ENCODE assay signal across 2 fruit fly cellular contexts in the genomic region with DNA sequence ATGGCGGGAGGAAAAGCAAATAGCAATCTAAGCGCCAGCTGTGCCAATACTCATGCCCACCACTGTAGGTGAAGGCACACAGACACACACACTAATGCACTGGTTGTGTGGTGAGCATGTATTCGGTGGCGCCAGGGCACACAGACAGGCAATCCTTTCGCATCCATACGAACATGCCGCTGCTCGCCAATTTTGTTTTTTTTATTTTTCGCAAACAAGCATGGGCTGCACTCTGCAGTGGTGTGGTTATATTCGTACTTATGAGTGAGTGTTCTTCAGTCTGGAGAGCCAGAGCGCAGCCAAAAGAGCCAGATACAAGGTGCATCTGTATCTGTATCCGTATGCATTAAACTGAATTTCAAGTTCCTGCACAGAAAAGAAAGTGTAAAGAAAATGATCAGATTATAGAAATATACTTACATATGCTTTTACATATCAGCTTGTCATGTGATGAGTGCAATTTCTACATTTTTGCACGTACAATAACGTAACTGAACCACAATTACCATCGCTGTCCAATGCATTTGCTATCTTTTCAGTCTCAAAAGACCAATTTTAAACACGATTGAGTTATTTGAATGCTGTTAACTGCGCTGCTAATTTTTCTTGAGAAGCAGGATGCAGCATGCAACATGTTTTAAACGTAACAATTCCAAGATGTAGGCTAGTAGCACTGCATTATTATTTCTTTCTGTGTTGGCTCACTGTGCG.
TF ChIP-seq lines count a peak whose summit lies in the region.

No protein-coding gene starts in this region.

TF ChIP-seq in whole organism, embryonic, 481 proteins besides CTCF, POLR2A, EP300 and RAD21 (continued from another document and continues in another):
- TF ChIP-seq CG8290 (GFP tag; optimal IDR thresholded peaks at IDR 0.05; lab: Kevin White, UChicago) (no peak), CG8290 (tag; optimal IDR thresholded peaks at IDR 0.05; lab: Kevin White, UChicago) (peak in 1 of 2 experiments; percentile 32), CoRest (tag; optimal IDR thresholded peaks at IDR 0.05; lab: Kevin White, UChicago) (peak; percentile 8), nmo (GFP tag; optimal IDR thresholded peaks at IDR 0.05; lab: Kevin White, UChicago) (peak; percentile 52), CG1603 (tag; optimal IDR thresholded peaks at IDR 0.05; lab: Kevin White, UChicago) (peak; percentile 18), Usf (GFP tag; optimal IDR thresholded peaks at IDR 0.05; lab: Kevin White, UChicago) (no peak), lbe (GFP tag; optimal IDR thresholded peaks at IDR 0.05; lab: Kevin White, UChicago) (peak; percentile 5), CG11398 (GFP tag; optimal IDR thresholded peaks at IDR 0.05; lab: Kevin White, UChicago) (peak; percentile 2), Ssrp (tag; optimal IDR thresholded peaks at IDR 0.05; lab: Kevin White, UChicago) (peak; percentile 45), Ada2b (GFP tag; IDR thresholded peaks at IDR 0.05; lab: Robert Waterston, UW) (0 out of 2 replicates have a peak, but pooled peaks have one; percentile 6), Deaf1 (tag; optimal IDR thresholded peaks at IDR 0.05; lab: Kevin White, UChicago) (no peak), hbn (GFP tag; IDR thresholded peaks at IDR 0.05; lab: Robert Waterston, UW; ENCODE audit: partially characterized antibody) (no peak), CG10321 (GFP tag; IDR thresholded peaks at IDR 0.05; lab: Robert Waterston, UW) (no peak), Xrp1 (GFP tag; IDR thresholded peaks at IDR 0.05; lab: Robert Waterston, UW) (0 out of 2 replicates have a peak, but pooled peaks have one; percentile 20), cg (GFP tag; optimal IDR thresholded peaks at IDR 0.05; lab: Kevin White, UChicago) (peak; percentile 66), h (optimal IDR thresholded peaks at IDR 0.05; lab: Kevin White, UChicago) (no peak), CG13624 (GFP tag; optimal IDR thresholded peaks at IDR 0.05; lab: Kevin White, UChicago) (no peak), rib (GFP tag; IDR thresholded peaks at IDR 0.05; lab: Robert Waterston, UW) (0 out of 2 replicates have a peak, but pooled peaks have one; percentile 31), Awh (GFP tag; IDR thresholded peaks at IDR 0.05; lab: Robert Waterston, UW) (0 out of 2 replicates have a peak, but pooled peaks have one; percentile 33), CG18262 (tag; optimal IDR thresholded peaks at IDR 0.05; lab: Kevin White, UChicago) (peak; percentile 25), sens (GFP tag; lab: Kevin White, UChicago) (peak; percentile 90), ERR (GFP tag; optimal IDR thresholded peaks at IDR 0.05; lab: Kevin White, UChicago) (no peak), CG33213 (GFP tag; optimal IDR thresholded peaks at IDR 0.05; lab: Kevin White, UChicago) (no peak), CG2875 (GFP tag; optimal IDR thresholded peaks at IDR 0.05; lab: Kevin White, UChicago) (peak; percentile 47), Max (GFP tag; optimal IDR thresholded peaks at IDR 0.05; lab: Kevin White, UChicago) (no peak), CG12219 (GFP tag; optimal IDR thresholded peaks at IDR 0.05; lab: Kevin White, UChicago) (peak; percentile 9), ewg (GFP tag; optimal IDR thresholded peaks at IDR 0.05; lab: Kevin White, UChicago) (peak; percentile 46), CG9437 (GFP tag; optimal IDR thresholded peaks at IDR 0.05; lab: Kevin White, UChicago) (peak; percentile 13), CG15514 (GFP tag; optimal IDR thresholded peaks at IDR 0.05; lab: Kevin White, UChicago) (no peak), CG11696 (GFP tag; IDR thresholded peaks at IDR 0.05; lab: Robert Waterston, UW) (no peak), fd96Cb (tag; optimal IDR thresholded peaks at IDR 0.05; lab: Kevin White, UChicago) (peak; percentile 26), trem (tag; optimal IDR thresholded peaks at IDR 0.05; lab: Kevin White, UChicago) (peak; percentile 20), CG12744 (GFP tag; optimal IDR thresholded peaks at IDR 0.05; lab: Kevin White, UChicago) (no peak), lola (GFP tag; optimal IDR thresholded peaks at IDR 0.05; lab: Kevin White, UChicago) (peak in 2 of 3 experiments; percentile 5 to 40), gro (GFP tag; optimal IDR thresholded peaks at IDR 0.05; lab: Kevin White, UChicago) (no peak), Oli (tag; optimal IDR thresholded peaks at IDR 0.05; lab: Kevin White, UChicago) (peak; percentile 35), CG11504 (tag; optimal IDR thresholded peaks at IDR 0.05; lab: Kevin White, UChicago) (peak; percentile 39), Hr51 (GFP tag; optimal IDR thresholded peaks at IDR 0.05; lab: Kevin White, UChicago) (peak in 1 of 2 experiments; percentile 37), CG6654 (GFP tag; optimal IDR thresholded peaks at IDR 0.05; lab: Kevin White, UChicago) (peak; percentile 31), mirr (GFP tag; optimal IDR thresholded peaks at IDR 0.05; lab: Kevin White, UChicago) (no peak), dmrt11E (tag; optimal IDR thresholded peaks at IDR 0.05; lab: Kevin White, UChicago) (peak; percentile 18), CG10959 (GFP tag; IDR thresholded peaks at IDR 0.05; lab: Robert Waterston, UW) (no peak), CG8944 (GFP tag; optimal IDR thresholded peaks at IDR 0.05; lab: Kevin White, UChicago) (peak; percentile 28), CG6175 (GFP tag; IDR thresholded peaks at IDR 0.05; lab: Robert Waterston, UW) (0 out of 3 replicates have a peak, but pooled peaks have one; percentile 8), org-1 (GFP tag; optimal IDR thresholded peaks at IDR 0.05; lab: Kevin White, UChicago) (peak; percentile 7), CG2199 (GFP tag; IDR thresholded peaks at IDR 0.05; lab: Robert Waterston, UW) (0 out of 3 replicates have a peak, but pooled peaks have one; percentile 15), ind (GFP tag; optimal IDR thresholded peaks at IDR 0.05; lab: Kevin White, UChicago) (peak; percentile 5), CG4424 (GFP tag; optimal IDR thresholded peaks at IDR 0.05; lab: Kevin White, UChicago) (peak; percentile 30), CG6254 (GFP tag; optimal IDR thresholded peaks at IDR 0.05; lab: Kevin White, UChicago) (peak; percentile 35), corto (GFP tag; optimal IDR thresholded peaks at IDR 0.05; lab: Kevin White, UChicago) (no peak), pros (GFP tag; optimal IDR thresholded peaks at IDR 0.05; lab: Kevin White, UChicago) (no peak), Blimp-1 (GFP tag; optimal IDR thresholded peaks at IDR 0.05; lab: Kevin White, UChicago) (peak; percentile 35), Hey (tag; optimal IDR thresholded peaks at IDR 0.05; lab: Kevin White, UChicago) (no peak), CG10979 (tag; optimal IDR thresholded peaks at IDR 0.05; lab: Kevin White, UChicago) (peak; percentile 38), Trl (optimal IDR thresholded peaks at IDR 0.05; lab: Kevin White, UChicago) (no peak), Trl (GFP tag; optimal IDR thresholded peaks at IDR 0.05; lab: Kevin White, UChicago) (no peak), ATbp (GFP tag; optimal IDR thresholded peaks at IDR 0.05; lab: Kevin White, UChicago) (peak; percentile 52), BtbVII (GFP tag; optimal IDR thresholded peaks at IDR 0.05; lab: Kevin White, UChicago) (no peak), Med (GFP tag; lab: Kevin White, UChicago) (peak; percentile 38), CG33557 (GFP tag; optimal IDR thresholded peaks at IDR 0.05; lab: Kevin White, UChicago) (no peak), E2f1 (GFP tag; IDR thresholded peaks at IDR 0.05; lab: Robert Waterston, UW) (0 out of 2 replicates have a peak, but pooled peaks have one; percentile 17)

TF ChIP-seq in whole organism, prepupa, 60 proteins besides CTCF, POLR2A, EP300 and RAD21 (continued from another document):
- TF ChIP-seq dac (GFP tag; optimal IDR thresholded peaks at IDR 0.05; lab: Kevin White, UChicago), result peak; percentile 90
- TF ChIP-seq Blimp-1 (GFP tag; optimal IDR thresholded peaks at IDR 0.05; lab: Kevin White, UChicago), result peak; percentile 31
- TF ChIP-seq CG8319 (GFP tag; optimal IDR thresholded peaks at IDR 0.05; lab: Kevin White, UChicago), result peak; percentile 83
- peak; percentile 93 for TF ChIP-seq Hr4 (GFP tag; optimal IDR thresholded peaks at IDR 0.05; lab: Kevin White, UChicago)
- TF ChIP-seq esn (GFP tag; optimal IDR thresholded peaks at IDR 0.05; lab: Kevin White, UChicago), result peak; percentile 82
- peak; percentile 95 for TF ChIP-seq svp (GFP tag; lab: Kevin White, UChicago)
- TF ChIP-seq Hr38 (GFP tag; optimal IDR thresholded peaks at IDR 0.05; lab: Kevin White, UChicago), result no peak
- peak; percentile 80 for TF ChIP-seq Lpt (GFP tag; optimal IDR thresholded peaks at IDR 0.05; lab: Kevin White, UChicago)
- TF ChIP-seq CG4318 (GFP tag; optimal IDR thresholded peaks at IDR 0.05; lab: Kevin White, UChicago), result peak; percentile 94
- peak; percentile 82 for TF ChIP-seq CG3032 (tag; optimal IDR thresholded peaks at IDR 0.05; lab: Kevin White, UChicago)
- TF ChIP-seq Sox102F (GFP tag; optimal IDR thresholded peaks at IDR 0.05; lab: Kevin White, UChicago), result peak; percentile 71
- TF ChIP-seq salr (GFP tag; optimal IDR thresholded peaks at IDR 0.05; lab: Kevin White, UChicago), result peak; percentile 74 to 95
